Fruit fly (Drosophila melanogaster): ENCODE measurements around the gene Sap-r.

Gene Sap-r

dm6 chr3R:30888550-30889259, at the start of gene Sap-r (continued):
- TF ChIP-seq H2.0 (GFP tag; IDR thresholded peaks at IDR 0.05) (no peak), gcm2 (GFP tag; optimal IDR thresholded peaks at IDR 0.05) (no peak), otp (GFP tag; IDR thresholded peaks at IDR 0.05) (no peak), CG8478 (optimal IDR thresholded peaks at IDR 0.05) (no peak), CG7786 (GFP tag; optimal IDR thresholded peaks at IDR 0.05) (no peak), Ssrp (tag; optimal IDR thresholded peaks at IDR 0.05) (no peak), CG31388 (GFP tag; optimal IDR thresholded peaks at IDR 0.05) (no peak), CG13424 (tag; optimal IDR thresholded peaks at IDR 0.05) (peak; percentile 8), CG11723 (GFP tag; optimal IDR thresholded peaks at IDR 0.05) (no peak), danr (GFP tag; IDR thresholded peaks at IDR 0.05) (no peak), Abd-B (GFP tag; optimal IDR thresholded peaks at IDR 0.05) (peak; percentile 87), Aef1 (GFP tag; IDR thresholded peaks at IDR 0.05) (no peak), CG10959 (GFP tag; IDR thresholded peaks at IDR 0.05) (no peak), da (GFP tag; optimal IDR thresholded peaks at IDR 0.05) (no peak), CG10979 (tag; optimal IDR thresholded peaks at IDR 0.05) (no peak), Oaz (GFP tag; IDR thresholded peaks at IDR 0.05) (no peak), aop (GFP tag; IDR thresholded peaks at IDR 0.05) (no peak), Trl (optimal IDR thresholded peaks at IDR 0.05) (no peak), Trl (GFP tag; optimal IDR thresholded peaks at IDR 0.05) (no peak), CG4707 (GFP tag; optimal IDR thresholded peaks at IDR 0.05) (no peak), CG6272 (GFP tag; IDR thresholded peaks at IDR 0.05) (no peak), cato (GFP tag; optimal IDR thresholded peaks at IDR 0.05; ENCODE audit: borderline replicate concordance) (no peak), peb (GFP tag; IDR thresholded peaks at IDR 0.05) (no peak), TFAM (GFP tag; optimal IDR thresholded peaks at IDR 0.05) (no peak), Usf (GFP tag; optimal IDR thresholded peaks at IDR 0.05) (no peak), ase (GFP tag; IDR thresholded peaks at IDR 0.05) (no peak), CG4730 (GFP tag; IDR thresholded peaks at IDR 0.05) (no peak), CG10274 (GFP tag; optimal IDR thresholded peaks at IDR 0.05) (no peak), sens-2 (GFP tag; IDR thresholded peaks at IDR 0.05) (no peak), pzg (GFP tag; optimal IDR thresholded peaks at IDR 0.05) (peak; percentile 98), wek (GFP tag; optimal IDR thresholded peaks at IDR 0.05) (no peak), mld (GFP tag; IDR thresholded peaks at IDR 0.05; ENCODE audit: partially characterized antibody) (no peak), CG15514 (GFP tag; optimal IDR thresholded peaks at IDR 0.05) (peak; percentile 70), nom (GFP tag; optimal IDR thresholded peaks at IDR 0.05) (peak; percentile 41), Adf1 (GFP tag; IDR thresholded peaks at IDR 0.05) (no peak), chm (GFP tag; IDR thresholded peaks at IDR 0.05) (peak; percentile 16; the same call in 1 of the 2 replicates), CG7928 (GFP tag; optimal IDR thresholded peaks at IDR 0.05) (no peak), Deaf1 (tag; optimal IDR thresholded peaks at IDR 0.05) (no peak), az2 (GFP tag; optimal IDR thresholded peaks at IDR 0.05) (no peak), sug (tag; optimal IDR thresholded peaks at IDR 0.05) (peak; percentile 40), D19A (tag; optimal IDR thresholded peaks at IDR 0.05) (no peak), chn (GFP tag; optimal IDR thresholded peaks at IDR 0.05) (no peak), pnt (GFP tag; optimal IDR thresholded peaks at IDR 0.05) (no peak), Lhr (GFP tag; optimal IDR thresholded peaks at IDR 0.05) (peak; percentile 98), pum (GFP tag; optimal IDR thresholded peaks at IDR 0.05) (no peak), CG14441 (GFP tag; IDR thresholded peaks at IDR 0.05) (no peak), fru (optimal IDR thresholded peaks at IDR 0.05) (no peak), CG7839 (tag; optimal IDR thresholded peaks at IDR 0.05) (peak; percentile 2), CG7745 (tag; optimal IDR thresholded peaks at IDR 0.05) (no peak), CG16863 (GFP tag; optimal IDR thresholded peaks at IDR 0.05) (no peak), sc (optimal IDR thresholded peaks at IDR 0.05) (no peak), sc (GFP tag; optimal IDR thresholded peaks at IDR 0.05) (no peak)
